Fruit fly (Drosophila melanogaster) whole organism, adult: ENCODE data around the gene CG43638.

ENCODE experiments used
- CG11617 ChIP-seq: fragments of 200-800 bp; sonication (Bioruptor generic); optimal IDR thresholded peaks from 2 replicates; lab custom pipeline; 2017; ENCODE audit warnings: mild to moderate bottlenecking, missing biosample characterization, missing genetic modification reagents, missing genetic modification characterization
- CG12768 ChIP-seq: fragments of 200-800 bp; sonication (Bioruptor generic); optimal IDR thresholded peaks from 2 replicates; lab custom pipeline; 2017; ENCODE audit warnings: missing biosample characterization, missing genetic modification characterization, mild to moderate bottlenecking, moderate library complexity, missing genetic modification reagents
- CG33017 ChIP-seq: fragments of 200-800 bp; sonication (Bioruptor generic); optimal IDR thresholded peaks from 2 replicates; lab custom pipeline; 2018; ENCODE audit warnings: missing biosample characterization, mild to moderate bottlenecking, missing genetic modification characterization, moderate library complexity
- CG5204 ChIP-seq: fragments of 200-800 bp; sonication (Bioruptor generic); optimal IDR thresholded peaks from 2 replicates; lab custom pipeline; 2016; ENCODE audit warnings: missing biosample characterization, missing genetic modification characterization
- CG7101 ChIP-seq: fragments of 200-800 bp; sonication (Bioruptor generic); optimal IDR thresholded peaks from 2 replicates; lab custom pipeline; 2018; ENCODE audit warnings: missing biosample characterization, mild to moderate bottlenecking, missing genetic modification characterization, moderate library complexity
- Clk ChIP-seq: fragments of 200-800 bp; sonication (Bioruptor generic); optimal IDR thresholded peaks from 2 replicates; lab custom pipeline; 2017; ENCODE audit warnings: missing biosample characterization, missing genetic modification characterization
- Hr96 ChIP-seq: fragments of 200-800 bp; sonication (Bioruptor generic); optimal IDR thresholded peaks from 2 replicates; lab custom pipeline; 2016; ENCODE audit warnings: missing biosample characterization, missing genetic modification characterization
- cic ChIP-seq: fragments of 200-800 bp; sonication (Bioruptor generic); optimal IDR thresholded peaks from 2 replicates; lab custom pipeline; 2017; ENCODE audit warnings: missing biosample characterization, mild to moderate bottlenecking, missing genetic modification characterization, moderate library complexity
- cnc ChIP-seq, 2 experiments: fragments of >200 bp; optimal IDR thresholded peaks; 2 replicates each; lab custom pipeline; 2017
- kay ChIP-seq: fragments of 200-800 bp; sonication (Bioruptor generic); peaks from one replicate; lab custom pipeline; 2016; ENCODE audit warnings: missing biosample characterization, missing genetic modification characterization, borderline replicate concordance
- ovo ChIP-seq: fragments of 200-800 bp; sonication (Bioruptor generic); optimal IDR thresholded peaks from 2 replicates; lab custom pipeline; 2016; ENCODE audit warnings: missing biosample characterization, missing genetic modification characterization
- pad ChIP-seq: fragments of 200-800 bp; sonication (Bioruptor generic); optimal IDR thresholded peaks from 3 replicates; lab custom pipeline; 2017; ENCODE audit warnings: missing biosample characterization, missing genetic modification characterization, mild to moderate bottlenecking, moderate library complexity, missing genetic modification reagents
- tj ChIP-seq: fragments of 200-800 bp; sonication (Bioruptor generic); optimal IDR thresholded peaks from 3 replicates; lab custom pipeline; 2017; ENCODE audit warnings: missing biosample characterization, mild to moderate bottlenecking, missing genetic modification characterization, moderate library complexity

DNA sequence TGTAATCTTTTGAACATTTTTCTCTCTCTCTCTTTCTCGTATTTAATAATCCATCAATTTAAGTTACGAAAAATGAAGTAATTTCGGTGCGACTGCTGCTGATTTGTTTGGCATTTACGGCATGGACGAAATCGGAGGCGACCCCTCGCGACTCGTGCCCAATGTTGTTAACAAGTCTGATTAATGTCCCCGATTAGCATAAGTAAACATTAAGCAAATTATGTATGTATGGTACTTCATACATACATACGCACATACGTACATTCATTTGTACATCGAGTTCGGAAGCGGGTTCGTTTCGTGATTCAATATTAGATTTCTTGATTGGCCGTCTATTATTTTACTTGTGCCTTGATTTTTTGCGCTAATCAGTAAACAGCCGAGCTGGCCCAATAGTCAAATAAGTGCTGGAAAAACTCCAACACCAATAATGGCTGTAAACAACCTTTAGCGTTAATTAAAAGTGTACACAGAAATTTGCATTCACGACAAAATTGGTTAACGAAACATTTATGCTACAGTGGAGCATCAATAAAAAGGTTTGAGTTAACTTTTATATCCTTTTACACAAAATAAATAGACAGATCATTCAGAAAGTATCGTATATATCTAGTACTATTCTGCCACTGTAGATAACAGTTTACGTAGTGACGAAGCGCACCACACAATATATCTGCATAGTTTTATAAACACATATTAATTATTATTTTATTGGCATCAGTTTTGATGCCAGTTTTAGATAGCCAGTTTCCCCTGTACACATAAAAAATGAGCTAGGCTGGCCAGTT is 46.7 kb downstream of the CG43638 start:
- TF ChIP-seq CG12768 (GFP tag; lab: Kevin White, UChicago) = no peak
- TF ChIP-seq CG7101 (tag; lab: Kevin White, UChicago) = no peak
- no peak for TF ChIP-seq ovo (GFP tag; lab: Kevin White, UChicago)
- no peak for TF ChIP-seq CG33017 (tag; lab: Kevin White, UChicago)
- no peak for TF ChIP-seq CG5204 (GFP tag; lab: Kevin White, UChicago)
- no peak for TF ChIP-seq CG11617 (GFP tag; lab: Kevin White, UChicago)
- TF ChIP-seq cic (GFP tag; lab: Kevin White, UChicago) = no peak
- peak; percentile 21 for TF ChIP-seq pad (GFP tag; lab: Kevin White, UChicago)
- no peak for TF ChIP-seq Clk (GFP tag; lab: Kevin White, UChicago)
- peak; percentile 81 for TF ChIP-seq tj (GFP tag; lab: Kevin White, UChicago)
- no peak for TF ChIP-seq kay (GFP tag; lab: Kevin White, UChicago)
- TF ChIP-seq Hr96 = no peak
- no peak for TF ChIP-seq cnc (optimal IDR thresholded peaks at IDR 0.05; lab: Kevin White, UChicago)
